Worm (Caenorhabditis elegans): Measurements from ENCODE around the gene F46G10.2.

- TF ChIP-seq mdl-1 (tag; optimal IDR thresholded peaks at IDR 0.05) (no peak), aha-1 (tag; optimal IDR thresholded peaks at IDR 0.05) (no peak), ama-1 (optimal IDR thresholded peaks at IDR 0.05) (no peak)
These were observed 11.1 kb downstream of the F46G10.2 start, which contains the start of gene F46G10.4 for ce11 chrX:13333835-13334234.

Data from whole organism, L1 larva.